Fruit fly (Drosophila melanogaster) whole organism, embryonic: ENCODE measurements around the gene CG9855.

Experiments
- ATbp ChIP-seq: fragments of 200-800 bp; sonication (Bioruptor generic); optimal IDR thresholded peaks from 2 replicates; lab custom pipeline; 2017; ENCODE audit warnings: missing biosample characterization, mild to moderate bottlenecking, missing genetic modification characterization, missing genetic modification reagents
- Ada2b ChIP-seq: fragments of 200-800 bp; sonication (Bioruptor generic); IDR thresholded peaks from 2 replicates; pipeline ENCODE4 v1.3.6; 2022; ENCODE audit warnings: missing biosample characterization, missing genetic modification characterization
- Blimp-1 ChIP-seq: fragments of 200-800 bp; sonication (Bioruptor generic); optimal IDR thresholded peaks from 3 replicates; lab custom pipeline; 2018; ENCODE audit warnings: missing biosample characterization, missing genetic modification characterization, mild to moderate bottlenecking, moderate library complexity, missing genetic modification reagents
- CG1024 ChIP-seq: fragments of 200-800 bp; sonication (Bioruptor generic); IDR thresholded peaks from 2 replicates; pipeline ENCODE4 v1.3.6; 2022; ENCODE audit warnings: missing biosample characterization, missing genetic modification characterization
- CG12299 ChIP-seq: fragments of 200-800 bp; sonication (Bioruptor generic); optimal IDR thresholded peaks from 2 replicates; lab custom pipeline; 2018; ENCODE audit warnings: missing biosample characterization, mild to moderate bottlenecking, missing genetic modification characterization
- CG15514 ChIP-seq: fragments of 200-800 bp; sonication (Bioruptor generic); optimal IDR thresholded peaks from 3 replicates; lab custom pipeline; 2017; ENCODE audit warnings: missing biosample characterization, missing genetic modification characterization, mild to moderate bottlenecking, moderate library complexity, missing genetic modification reagents
- CG1603 ChIP-seq: fragments of 200-800 bp; sonication (Bioruptor generic); optimal IDR thresholded peaks from 2 replicates; lab custom pipeline; 2019; ENCODE audit warnings: missing biosample characterization, mild to moderate bottlenecking, missing genetic modification characterization, moderate library complexity
- CG16813 ChIP-seq: fragments of 200-800 bp; sonication (Bioruptor generic); IDR thresholded peaks from 3 replicates; pipeline ENCODE4 v1.3.6; 2022; ENCODE audit warnings: missing biosample characterization, missing genetic modification characterization; ENCODE audit not compliant: partially characterized antibody
- CG17829 ChIP-seq: fragments of 200-800 bp; optimal IDR thresholded peaks from 2 replicates; lab custom pipeline; 2019; ENCODE audit warnings: missing biosample characterization, mild to moderate bottlenecking, missing genetic modification characterization, moderate library complexity
- CG30403 ChIP-seq: fragments of 200-800 bp; sonication (Bioruptor generic); optimal IDR thresholded peaks from 3 replicates; lab custom pipeline; 2016; ENCODE audit warnings: missing biosample characterization, missing genetic modification characterization
- CG3281 ChIP-seq: fragments of 200-800 bp; sonication (Bioruptor generic); optimal IDR thresholded peaks from 3 replicates; lab custom pipeline; 2017; ENCODE audit warnings: missing biosample characterization, mild to moderate bottlenecking, missing genetic modification characterization
- CG34422 ChIP-seq: fragments of 200-800 bp; sonication (Bioruptor generic); IDR thresholded peaks from 3 replicates; pipeline ENCODE4 v1.3.6; 2022; ENCODE audit warnings: missing biosample characterization, missing genetic modification characterization
- CG3847 ChIP-seq: fragments of 200-800 bp; sonication (Bioruptor generic); IDR thresholded peaks from 2 replicates; pipeline ENCODE4 v1.3.6; 2022; ENCODE audit warnings: missing biosample characterization, missing genetic modification characterization
- CG4707 ChIP-seq: fragments of 200-800 bp; sonication (Bioruptor generic); optimal IDR thresholded peaks from 2 replicates; lab custom pipeline; 2018; ENCODE audit warnings: missing biosample characterization, mild to moderate bottlenecking, missing genetic modification characterization, moderate library complexity
- CG4730 ChIP-seq: fragments of 200-800 bp; sonication (Bioruptor generic); IDR thresholded peaks from 2 replicates; pipeline ENCODE4 v1.3.6; 2022; ENCODE audit warnings: missing biosample characterization, missing genetic modification characterization
- CG8388 ChIP-seq: fragments of 200-800 bp; sonication (Bioruptor generic); optimal IDR thresholded peaks from 2 replicates; lab custom pipeline; 2019; ENCODE audit warnings: missing biosample characterization, mild to moderate bottlenecking, missing genetic modification characterization, moderate library complexity
- CG8478 ChIP-seq: fragments of >200 bp; optimal IDR thresholded peaks from 2 replicates; lab custom pipeline; 2018
- CG9215 ChIP-seq: fragments of 200-800 bp; sonication (Bioruptor generic); IDR thresholded peaks from 2 replicates; pipeline ENCODE4 v1.3.6; 2022; ENCODE audit warnings: missing biosample characterization, missing genetic modification characterization
- CG9817 ChIP-seq: fragments of 200-800 bp; sonication (Bioruptor generic); optimal IDR thresholded peaks from 2 replicates; lab custom pipeline; 2018; ENCODE audit warnings: missing biosample characterization, mild to moderate bottlenecking, missing genetic modification characterization, moderate library complexity
- CG9932 ChIP-seq: fragments of 200-800 bp; sonication (Bioruptor generic); IDR thresholded peaks from 2 replicates; pipeline ENCODE4 v1.3.6; 2022; ENCODE audit warnings: missing biosample characterization, missing genetic modification characterization
- Chrac-16 ChIP-seq: fragments of 200-800 bp; sonication (Bioruptor generic); optimal IDR thresholded peaks from 3 replicates; lab custom pipeline; 2016; ENCODE audit warnings: missing biosample characterization, missing genetic modification characterization
- CoRest ChIP-seq: fragments of 200-800 bp; sonication (Bioruptor generic); optimal IDR thresholded peaks from 3 replicates; lab custom pipeline; 2018; ENCODE audit warnings: missing biosample characterization, mild to moderate bottlenecking, missing genetic modification characterization, moderate library complexity
- Dad ChIP-seq: fragments of 200-800 bp; sonication (Bioruptor generic); optimal IDR thresholded peaks from 3 replicates; lab custom pipeline; 2016; ENCODE audit warnings: missing biosample characterization, missing genetic modification characterization
- Dfd ChIP-seq, 2 experiments: fragments of >200 bp; optimal IDR thresholded peaks; 2 replicates each; lab custom pipeline; 2017; ENCODE audit warnings: missing biosample characterization in 2 of 2, missing genetic modification characterization in 2 of 2
- Dip3 ChIP-seq: fragments of 200-800 bp; sonication (Bioruptor generic); optimal IDR thresholded peaks from 3 replicates; lab custom pipeline; 2016; ENCODE audit warnings: missing biosample characterization, missing genetic modification characterization
- Doc2 ChIP-seq: fragments of 200-800 bp; sonication (Bioruptor generic); IDR thresholded peaks from 2 replicates; pipeline ENCODE4 v1.3.6; 2022; ENCODE audit warnings: missing biosample characterization, missing genetic modification characterization
- Dref ChIP-seq: fragments of 200-800 bp; sonication (Bioruptor generic); IDR thresholded peaks from 2 replicates; pipeline ENCODE4 v1.3.6; 2022; ENCODE audit warnings: missing biosample characterization, missing genetic modification characterization
- Drgx ChIP-seq: fragments of 200-800 bp; sonication (Bioruptor generic); IDR thresholded peaks from 2 replicates; pipeline ENCODE4 v1.3.6; 2022; ENCODE audit warnings: missing biosample characterization, missing genetic modification characterization
- Fer1 ChIP-seq: fragments of 200-800 bp; sonication (Bioruptor generic); optimal IDR thresholded peaks from 2 replicates; lab custom pipeline; 2017; ENCODE audit warnings: missing biosample characterization, mild to moderate bottlenecking, missing genetic modification characterization
- Gug ChIP-seq: fragments of 200-800 bp; sonication (Bioruptor generic); IDR thresholded peaks from 4 replicates; pipeline ENCODE4 v1.3.6; 2022; ENCODE audit warnings: missing biosample characterization, missing genetic modification characterization
- MESR4 ChIP-seq: fragments of 200-800 bp; sonication (Bioruptor generic); optimal IDR thresholded peaks from 2 replicates; lab custom pipeline; 2018; ENCODE audit warnings: missing biosample characterization, mild to moderate bottlenecking, missing genetic modification characterization, moderate library complexity
- Med ChIP-seq: fragments of 200-800 bp; sonication (Bioruptor generic); peaks from one replicate; lab custom pipeline; 2016; ENCODE audit warnings: missing biosample characterization, missing genetic modification characterization, mild to moderate bottlenecking, inconsistent platforms, moderate library complexity
- NFAT ChIP-seq: fragments of 200-800 bp; sonication (Bioruptor generic); IDR thresholded peaks from 2 replicates; pipeline ENCODE4 v1.3.6; 2022; ENCODE audit warnings: missing biosample characterization, missing genetic modification characterization
- Nf-YC ChIP-seq: fragments of 200-800 bp; optimal IDR thresholded peaks from 3 replicates; lab custom pipeline; 2019; ENCODE audit warnings: missing biosample characterization, mild to moderate bottlenecking, missing genetic modification characterization, moderate library complexity
- Sox102F ChIP-seq: fragments of 200-800 bp; sonication (Bioruptor generic); optimal IDR thresholded peaks from 2 replicates; lab custom pipeline; 2018; ENCODE audit warnings: missing biosample characterization, mild to moderate bottlenecking, missing genetic modification characterization, moderate library complexity
- Ssrp ChIP-seq: fragments of 200-800 bp; sonication (Bioruptor generic); optimal IDR thresholded peaks from 2 replicates; lab custom pipeline; 2018; ENCODE audit warnings: missing biosample characterization, mild to moderate bottlenecking, missing genetic modification characterization, moderate library complexity
- abd-A ChIP-seq: fragments of 200-800 bp; sonication (Bioruptor generic); optimal IDR thresholded peaks from 3 replicates; lab custom pipeline; 2019; ENCODE audit warnings: missing biosample characterization, mild to moderate bottlenecking, missing genetic modification characterization, moderate library complexity
- br ChIP-seq: fragments of >200 bp; optimal IDR thresholded peaks from 2 replicates; lab custom pipeline; 2017
- corto ChIP-seq: fragments of 200-800 bp; sonication (Bioruptor generic); optimal IDR thresholded peaks from 2 replicates; lab custom pipeline; 2016; ENCODE audit warnings: missing biosample characterization, mild to moderate bottlenecking, missing genetic modification characterization, moderate library complexity
- dimm ChIP-seq: fragments of 200-800 bp; sonication (Bioruptor generic); IDR thresholded peaks from 2 replicates; pipeline ENCODE4 v1.3.6; 2022; ENCODE audit warnings: missing biosample characterization, missing genetic modification characterization
- dmrt11E ChIP-seq: fragments of 200-800 bp; sonication (Bioruptor generic); optimal IDR thresholded peaks from 3 replicates; lab custom pipeline; 2018; ENCODE audit warnings: missing biosample characterization, mild to moderate bottlenecking, missing genetic modification characterization, moderate library complexity
- gsb-n ChIP-seq: fragments of 200-800 bp; sonication (Bioruptor generic); optimal IDR thresholded peaks from 3 replicates; lab custom pipeline; 2018; ENCODE audit warnings: missing biosample characterization, mild to moderate bottlenecking, missing genetic modification characterization
- odd ChIP-seq: fragments of 200-800 bp; sonication (Bioruptor generic); optimal IDR thresholded peaks from 2 replicates; lab custom pipeline; 2017; ENCODE audit warnings: missing biosample characterization, mild to moderate bottlenecking, missing genetic modification characterization
- pan ChIP-seq, 4 experiments: fragments of >200 bp in 3 of 4; fragments of 200-800 bp in 1 of 4; sonication (Bioruptor generic) in 1 of 4; optimal IDR thresholded peaks in 3 of 4; IDR thresholded peaks in 1 of 4; 2 replicates each; pipeline versions ENCODE4 v1.3.6 to Lab custom; 2017 to 2022; ENCODE audit warnings: missing biosample characterization in 2 of 4, missing genetic modification characterization in 2 of 4, mixed read lengths in 1 of 4
- row ChIP-seq: fragments of 200-800 bp; sonication (Bioruptor generic); IDR thresholded peaks from 3 replicates; pipeline ENCODE4 v1.3.6; 2022; ENCODE audit warnings: missing biosample characterization, missing genetic modification characterization
- salm ChIP-seq: fragments of 200-800 bp; sonication (Bioruptor generic); optimal IDR thresholded peaks from 2 replicates; lab custom pipeline; 2018; ENCODE audit warnings: missing biosample characterization, mild to moderate bottlenecking, missing genetic modification characterization
- sc ChIP-seq, 3 experiments: fragments of >200 bp in 2 of 3; fragments of 200-800 bp in 1 of 3; sonication (Bioruptor generic) in 1 of 3; optimal IDR thresholded peaks; 2 replicates in 2 of 3; 3 replicates in 1 of 3; lab custom pipeline; 2017; ENCODE audit warnings: mild to moderate bottlenecking in 1 of 3, missing biosample characterization in 1 of 3, missing genetic modification characterization in 1 of 3, missing genetic modification reagents in 1 of 3
- sr ChIP-seq: fragments of 200-800 bp; sonication (Bioruptor generic); IDR thresholded peaks from 3 replicates; pipeline ENCODE4 v1.3.6; 2022; ENCODE audit warnings: missing biosample characterization, missing genetic modification characterization
- ssp ChIP-seq: fragments of 200-800 bp; sonication (Bioruptor generic); IDR thresholded peaks from 2 replicates; pipeline ENCODE4 v1.3.6; 2022; ENCODE audit warnings: missing biosample characterization, missing genetic modification characterization
- tgo ChIP-seq: fragments of 200-800 bp; sonication (Bioruptor generic); IDR thresholded peaks from 3 replicates; pipeline ENCODE4 v1.3.6; 2022; ENCODE audit warnings: missing biosample characterization, missing genetic modification characterization
- tx ChIP-seq: fragments of 200-800 bp; sonication (Bioruptor generic); optimal IDR thresholded peaks from 2 replicates; lab custom pipeline; 2016; ENCODE audit warnings: missing biosample characterization, missing genetic modification characterization

CG9855 gene

dm6 chr3R:4400497-4400833, 2.8 kb upstream of the CG9855 start, which contains the start of gene CG14647 (continued):
- TF ChIP-seq CG1024 (GFP tag; lab: Robert Waterston, UW): peak; percentile 54; the same call in 1 of the 2 replicates
- no peak for TF ChIP-seq Doc2 (GFP tag; lab: Robert Waterston, UW)
- TF ChIP-seq CG3281 (GFP tag; lab: Kevin White, UChicago): no peak
- TF ChIP-seq sc (optimal IDR thresholded peaks at IDR 0.05; lab: Kevin White, UChicago): no peak
- TF ChIP-seq sc (GFP tag; optimal IDR thresholded peaks at IDR 0.05; lab: Kevin White, UChicago): no peak
- peak; percentile 36; the same call in 1 of the 3 replicates for TF ChIP-seq sr (GFP tag; lab: Robert Waterston, UW)
- no peak for TF ChIP-seq CG4730 (GFP tag; lab: Robert Waterston, UW)
- TF ChIP-seq Sox102F: no peak
- no peak for TF ChIP-seq Dip3 (GFP tag; lab: Kevin White, UChicago)
- peak; percentile 35 for TF ChIP-seq Dref
- no peak for TF ChIP-seq Ada2b (GFP tag; lab: Robert Waterston, UW)
- TF ChIP-seq br: no peak
- TF ChIP-seq Blimp-1: no peak
- TF ChIP-seq Chrac-16: no peak
- no peak for TF ChIP-seq Drgx (GFP tag; lab: Robert Waterston, UW)
- no peak for TF ChIP-seq CG8478 (lab: Kevin White, UChicago)
- TF ChIP-seq CG34422: peak; percentile 23; the same call in 1 of the 3 replicates
- no peak for TF ChIP-seq pan (optimal IDR thresholded peaks at IDR 0.05; lab: Kevin White, UChicago)
- TF ChIP-seq pan (GFP tag; optimal IDR thresholded peaks at IDR 0.05 in 1 of 2, IDR thresholded peaks at IDR 0.05 in 1 of 2): peak in 1 of 2 experiments; percentile 14
- TF ChIP-seq tx (GFP tag; lab: Kevin White, UChicago): no peak
- peak; percentile 65 for TF ChIP-seq MESR4 (GFP tag; lab: Kevin White, UChicago)
- TF ChIP-seq Ssrp (tag; lab: Kevin White, UChicago): no peak
- TF ChIP-seq CG15514: peak; percentile 76
- TF ChIP-seq Fer1 (GFP tag; lab: Kevin White, UChicago): no peak
- TF ChIP-seq dimm (GFP tag; lab: Robert Waterston, UW): no peak
- no peak for TF ChIP-seq Dad
- no peak for TF ChIP-seq ATbp
- peak; percentile 61 for TF ChIP-seq Med (GFP tag; lab: Kevin White, UChicago)
- TF ChIP-seq CG12299: no peak
- no peak for TF ChIP-seq Dfd (GFP tag; optimal IDR thresholded peaks at IDR 0.05; lab: Kevin White, UChicago)
- no peak for TF ChIP-seq CG17829
- TF ChIP-seq abd-A: no peak
- TF ChIP-seq CG9817: no peak
- no peak for TF ChIP-seq corto (GFP tag; lab: Kevin White, UChicago)

- TF ChIP-seq row (GFP tag; lab: Robert Waterston, UW) (peak; percentile 87), NFAT (GFP tag; lab: Robert Waterston, UW) (peak; percentile 57; the same call in 1 of the 2 replicates), gsb-n (tag; lab: Kevin White, UChicago) (no peak), ssp (peak; percentile 98), odd (GFP tag; lab: Kevin White, UChicago) (no peak), Ada2b (GFP tag; lab: Robert Waterston, UW) (no peak), Gug (GFP tag; lab: Robert Waterston, UW) (0 out of 4 replicates have a peak, but pooled peaks have one; percentile 29), dmrt11E (tag; lab: Kevin White, UChicago) (peak; percentile 40), Dfd (GFP tag; optimal IDR thresholded peaks at IDR 0.05; lab: Kevin White, UChicago) (peak in 1 of 2 experiments; percentile 55), CG1603 (peak; percentile 63), CG3847 (GFP tag; lab: Robert Waterston, UW) (0 out of 2 replicates have a peak, but pooled peaks have one; percentile 22), CG8388 (no peak), CoRest (tag; lab: Kevin White, UChicago) (peak; percentile 62), CG9932 (GFP tag; lab: Robert Waterston, UW) (peak; percentile 64), CG16813 (GFP tag; lab: Robert Waterston, UW) (peak; percentile 26; the same call in 1 of the 3 replicates), Nf-YC (tag; lab: Kevin White, UChicago) (peak; percentile 2), CG30403 (GFP tag; lab: Kevin White, UChicago) (peak; percentile 44), CG9215 (GFP tag; lab: Robert Waterston, UW) (0 out of 2 replicates have a peak, but pooled peaks have one; percentile 26), CG4707 (no peak), tgo (GFP tag; lab: Robert Waterston, UW) (no peak), salm (tag; lab: Kevin White, UChicago) (no peak)
Measured at dm6 chr3R:4399810-4400496, 2.3 kb upstream of the CG9855 start.
